Fruit fly (Drosophila melanogaster) whole organism, embryonic: ENCODE data around the gene edin.

Experiments
- ATbp ChIP-seq: fragments of 200-800 bp; sonication (Bioruptor generic); optimal IDR thresholded peaks from 2 replicates; lab custom pipeline; 2017; ENCODE audit warnings: missing biosample characterization, mild to moderate bottlenecking, missing genetic modification characterization, missing genetic modification reagents
- BtbVII ChIP-seq: fragments of 200-800 bp; sonication (Bioruptor generic); optimal IDR thresholded peaks from 3 replicates; lab custom pipeline; 2017; ENCODE audit warnings: missing biosample characterization, mild to moderate bottlenecking, missing genetic modification characterization
- CG11398 ChIP-seq: fragments of 200-800 bp; sonication (Bioruptor generic); optimal IDR thresholded peaks from 2 replicates; lab custom pipeline; 2016; ENCODE audit warnings: missing biosample characterization, missing genetic modification characterization
- CG12391 ChIP-seq: fragments of 200-800 bp; sonication (Bioruptor generic); optimal IDR thresholded peaks from 3 replicates; lab custom pipeline; 2018; ENCODE audit warnings: missing biosample characterization, mild to moderate bottlenecking, missing genetic modification characterization, moderate library complexity
- CG12769 ChIP-seq: fragments of 200-800 bp; sonication (Bioruptor generic); optimal IDR thresholded peaks from 2 replicates; lab custom pipeline; 2019; ENCODE audit warnings: missing biosample characterization, mild to moderate bottlenecking, missing genetic modification characterization, moderate library complexity
- CG12942 ChIP-seq: fragments of 200-800 bp; sonication (Bioruptor generic); optimal IDR thresholded peaks from 3 replicates; lab custom pipeline; 2016; ENCODE audit warnings: missing biosample characterization, missing genetic modification characterization
- CG13624 ChIP-seq: fragments of 200-800 bp; sonication (Bioruptor generic); optimal IDR thresholded peaks from 2 replicates; lab custom pipeline; 2016; ENCODE audit warnings: missing biosample characterization, missing genetic modification characterization
- CG13894 ChIP-seq: fragments of 200-800 bp; sonication (Bioruptor generic); optimal IDR thresholded peaks from 3 replicates; lab custom pipeline; 2018; ENCODE audit warnings: missing biosample characterization, mild to moderate bottlenecking, missing genetic modification characterization, moderate library complexity
- CG15269 ChIP-seq: fragments of 200-800 bp; sonication (Bioruptor generic); optimal IDR thresholded peaks from 2 replicates; lab custom pipeline; 2018; ENCODE audit warnings: missing biosample characterization, mild to moderate bottlenecking, missing genetic modification characterization, moderate library complexity
- CG1529 ChIP-seq: fragments of 200-800 bp; sonication (Bioruptor generic); optimal IDR thresholded peaks from 3 replicates; lab custom pipeline; 2018; ENCODE audit warnings: missing biosample characterization, missing genetic modification characterization
- CG1647 ChIP-seq: fragments of 200-800 bp; sonication (Bioruptor generic); optimal IDR thresholded peaks from 3 replicates; lab custom pipeline; 2016; ENCODE audit warnings: missing biosample characterization, missing genetic modification characterization
- CG18619 ChIP-seq: fragments of 200-800 bp; sonication (Bioruptor generic); optimal IDR thresholded peaks from 3 replicates; lab custom pipeline; 2017; ENCODE audit warnings: missing biosample characterization, mild to moderate bottlenecking, missing genetic modification characterization
- CG30431 ChIP-seq: fragments of 200-800 bp; sonication (Bioruptor generic); optimal IDR thresholded peaks from 2 replicates; lab custom pipeline; 2017; ENCODE audit warnings: missing biosample characterization, missing genetic modification characterization
- CG31224 ChIP-seq: fragments of 200-800 bp; sonication (Bioruptor generic); IDR thresholded peaks from 2 replicates; pipeline ENCODE4 v1.3.6; 2022; ENCODE audit warnings: missing biosample characterization, missing genetic modification characterization
- CG6765 ChIP-seq: fragments of 200-800 bp; sonication (Bioruptor generic); optimal IDR thresholded peaks from 3 replicates; lab custom pipeline; 2017; ENCODE audit warnings: missing biosample characterization, mild to moderate bottlenecking, missing genetic modification characterization
- CG8388 ChIP-seq: fragments of 200-800 bp; sonication (Bioruptor generic); optimal IDR thresholded peaks from 2 replicates; lab custom pipeline; 2019; ENCODE audit warnings: missing biosample characterization, mild to moderate bottlenecking, missing genetic modification characterization, moderate library complexity
- CG8765 ChIP-seq: fragments of 200-800 bp; sonication (Bioruptor generic); IDR thresholded peaks from 2 replicates; pipeline ENCODE4 v1.3.6; 2022; ENCODE audit warnings: missing biosample characterization, missing genetic modification characterization
- Eip74EF ChIP-seq, 2 experiments: fragments of 200-800 bp in 1 of 2; fragments of >200 bp in 1 of 2; sonication (Bioruptor generic) in 1 of 2; optimal IDR thresholded peaks; 2 replicates each; lab custom pipeline; 2017 to 2019; ENCODE audit warnings: missing biosample characterization in 2 of 2, missing genetic modification characterization in 2 of 2, mild to moderate bottlenecking in 1 of 2, moderate library complexity in 1 of 2
- Elba2 ChIP-seq: fragments of 200-800 bp; sonication (Bioruptor generic); optimal IDR thresholded peaks from 3 replicates; lab custom pipeline; 2016; ENCODE audit warnings: missing biosample characterization, missing genetic modification characterization
- Ets65A ChIP-seq: fragments of 200-800 bp; sonication (Bioruptor generic); peaks from one replicate; lab custom pipeline; 2016; ENCODE audit warnings: missing biosample characterization, missing genetic modification characterization
- GATAe ChIP-seq: fragments of 200-800 bp; sonication (Bioruptor generic); conservative IDR thresholded peaks from 2 replicates; pipeline ENCODE4 v1.3.6; 2022; ENCODE audit warnings: missing biosample characterization, missing genetic modification characterization
- Hmx ChIP-seq: fragments of 200-800 bp; sonication (Bioruptor generic); optimal IDR thresholded peaks from 2 replicates; lab custom pipeline; 2016; ENCODE audit warnings: missing biosample characterization, missing genetic modification characterization
- Hr51 ChIP-seq, 2 experiments: fragments of 200-800 bp; sonication (Bioruptor generic); optimal IDR thresholded peaks; 2 replicates in 1 of 2; 3 replicates in 1 of 2; lab custom pipeline; 2016 to 2018; ENCODE audit warnings: missing biosample characterization in 2 of 2, missing genetic modification characterization in 2 of 2, mild to moderate bottlenecking in 1 of 2, moderate library complexity in 1 of 2
- Jarid2 ChIP-seq: fragments of 200-800 bp; sonication (Bioruptor generic); optimal IDR thresholded peaks from 3 replicates; lab custom pipeline; 2017; ENCODE audit warnings: mild to moderate bottlenecking, missing biosample characterization, missing genetic modification reagents, missing genetic modification characterization
- Lim3 ChIP-seq: fragments of 200-800 bp; sonication (Bioruptor generic); IDR thresholded peaks from 2 replicates; pipeline ENCODE4 v1.3.6; 2022; ENCODE audit warnings: missing biosample characterization, missing genetic modification characterization
- Nf-YA ChIP-seq: fragments of 200-800 bp; sonication (Bioruptor generic); IDR thresholded peaks from 2 replicates; pipeline ENCODE4 v1.3.6; 2022; ENCODE audit warnings: missing biosample characterization, missing genetic modification characterization
- Sin3A ChIP-seq: fragments of >200 bp; optimal IDR thresholded peaks from 2 replicates; lab custom pipeline; 2018
- Sry-β ChIP-seq: fragments of 200-800 bp; sonication (Bioruptor generic); optimal IDR thresholded peaks from 2 replicates; lab custom pipeline; 2018; ENCODE audit warnings: missing biosample characterization, mild to moderate bottlenecking, missing genetic modification characterization, moderate library complexity
- Sry-δ ChIP-seq: fragments of 200-800 bp; sonication (Bioruptor generic); optimal IDR thresholded peaks from 2 replicates; lab custom pipeline; 2016; ENCODE audit warnings: missing biosample characterization, missing genetic modification characterization
- caup ChIP-seq: fragments of 200-800 bp; sonication (Bioruptor generic); optimal IDR thresholded peaks from 3 replicates; lab custom pipeline; 2017; ENCODE audit warnings: missing biosample characterization, mild to moderate bottlenecking, missing genetic modification characterization, moderate library complexity; ENCODE audit not compliant: severe bottlenecking
- cg ChIP-seq: fragments of 200-800 bp; sonication (Bioruptor generic); optimal IDR thresholded peaks from 3 replicates; lab custom pipeline; 2019; ENCODE audit warnings: missing biosample characterization, mild to moderate bottlenecking, missing genetic modification characterization, moderate library complexity
- ci ChIP-seq: fragments of 200-800 bp; sonication (Bioruptor generic); IDR thresholded peaks from 3 replicates; pipeline ENCODE4 v1.3.6; 2022; ENCODE audit warnings: missing biosample characterization, missing genetic modification characterization
- disco-r ChIP-seq: fragments of 200-800 bp; sonication (Bioruptor generic); optimal IDR thresholded peaks from 2 replicates; lab custom pipeline; 2016; ENCODE audit warnings: missing biosample characterization, missing genetic modification characterization
- fd3F ChIP-seq: fragments of 200-800 bp; sonication (Bioruptor generic); optimal IDR thresholded peaks from 2 replicates; lab custom pipeline; 2018; ENCODE audit warnings: missing biosample characterization, mild to moderate bottlenecking, missing genetic modification characterization, moderate library complexity
- gcm2 ChIP-seq: fragments of 200-800 bp; sonication (Bioruptor generic); optimal IDR thresholded peaks from 2 replicates; lab custom pipeline; 2016; ENCODE audit warnings: missing biosample characterization, missing genetic modification characterization
- ham ChIP-seq: fragments of 200-800 bp; sonication (Bioruptor generic); IDR thresholded peaks from 2 replicates; pipeline ENCODE4 v1.3.6; 2022; ENCODE audit warnings: missing biosample characterization, missing genetic modification characterization
- hb ChIP-seq: fragments of 200-800 bp; sonication (Bioruptor generic); IDR thresholded peaks from 3 replicates; pipeline ENCODE4 v1.3.6; 2022; ENCODE audit warnings: missing biosample characterization, missing genetic modification characterization; ENCODE audit not compliant: partially characterized antibody
- hbn ChIP-seq: fragments of 200-800 bp; sonication (Bioruptor generic); IDR thresholded peaks from 2 replicates; pipeline ENCODE4 v1.3.6; 2022; ENCODE audit warnings: missing biosample characterization, missing genetic modification characterization; ENCODE audit not compliant: partially characterized antibody
- ind ChIP-seq: fragments of 200-800 bp; sonication (Bioruptor generic); optimal IDR thresholded peaks from 3 replicates; lab custom pipeline; 2016; ENCODE audit warnings: missing biosample characterization, missing genetic modification characterization
- kay ChIP-seq: fragments of 200-800 bp; sonication (Bioruptor generic); optimal IDR thresholded peaks from 2 replicates; lab custom pipeline; 2016; ENCODE audit warnings: missing biosample characterization, missing genetic modification characterization
- mld ChIP-seq: fragments of 200-800 bp; sonication (Bioruptor generic); IDR thresholded peaks from 3 replicates; pipeline ENCODE4 v1.3.6; 2022; ENCODE audit warnings: missing biosample characterization, missing genetic modification characterization; ENCODE audit not compliant: partially characterized antibody
- nerfin-1 ChIP-seq: fragments of 200-800 bp; sonication (Bioruptor generic); optimal IDR thresholded peaks from 3 replicates; lab custom pipeline; 2019; ENCODE audit warnings: missing biosample characterization, mild to moderate bottlenecking, missing genetic modification characterization, moderate library complexity
- pfk ChIP-seq: fragments of 200-800 bp; sonication (Bioruptor generic); optimal IDR thresholded peaks from 2 replicates; lab custom pipeline; 2018; ENCODE audit warnings: missing biosample characterization, mild to moderate bottlenecking, missing genetic modification characterization, moderate library complexity
- row ChIP-seq: fragments of 200-800 bp; sonication (Bioruptor generic); IDR thresholded peaks from 3 replicates; pipeline ENCODE4 v1.3.6; 2022; ENCODE audit warnings: missing biosample characterization, missing genetic modification characterization
- slou ChIP-seq: fragments of 200-800 bp; sonication (Bioruptor generic); optimal IDR thresholded peaks from 3 replicates; lab custom pipeline; 2016; ENCODE audit warnings: missing biosample characterization, missing genetic modification characterization
- stwl ChIP-seq: fragments of 200-800 bp; sonication (Bioruptor generic); optimal IDR thresholded peaks from 3 replicates; lab custom pipeline; 2018; ENCODE audit warnings: missing biosample characterization, mild to moderate bottlenecking, missing genetic modification characterization, moderate library complexity
- tin ChIP-seq: fragments of 200-800 bp; sonication (Bioruptor generic); optimal IDR thresholded peaks from 3 replicates; lab custom pipeline; 2016; ENCODE audit warnings: missing biosample characterization, missing genetic modification characterization
- vnd ChIP-seq: fragments of 200-800 bp; sonication (Bioruptor generic); IDR thresholded peaks from 3 replicates; pipeline ENCODE4 v1.3.6; 2022; ENCODE audit warnings: missing biosample characterization, missing genetic modification characterization; ENCODE audit not compliant: partially characterized antibody
- zfh1 ChIP-seq: fragments of 200-800 bp; sonication (Bioruptor generic); IDR thresholded peaks from 3 replicates; pipeline ENCODE4 v1.3.6; 2022; ENCODE audit warnings: missing biosample characterization, missing genetic modification characterization

edin gene

DNA sequence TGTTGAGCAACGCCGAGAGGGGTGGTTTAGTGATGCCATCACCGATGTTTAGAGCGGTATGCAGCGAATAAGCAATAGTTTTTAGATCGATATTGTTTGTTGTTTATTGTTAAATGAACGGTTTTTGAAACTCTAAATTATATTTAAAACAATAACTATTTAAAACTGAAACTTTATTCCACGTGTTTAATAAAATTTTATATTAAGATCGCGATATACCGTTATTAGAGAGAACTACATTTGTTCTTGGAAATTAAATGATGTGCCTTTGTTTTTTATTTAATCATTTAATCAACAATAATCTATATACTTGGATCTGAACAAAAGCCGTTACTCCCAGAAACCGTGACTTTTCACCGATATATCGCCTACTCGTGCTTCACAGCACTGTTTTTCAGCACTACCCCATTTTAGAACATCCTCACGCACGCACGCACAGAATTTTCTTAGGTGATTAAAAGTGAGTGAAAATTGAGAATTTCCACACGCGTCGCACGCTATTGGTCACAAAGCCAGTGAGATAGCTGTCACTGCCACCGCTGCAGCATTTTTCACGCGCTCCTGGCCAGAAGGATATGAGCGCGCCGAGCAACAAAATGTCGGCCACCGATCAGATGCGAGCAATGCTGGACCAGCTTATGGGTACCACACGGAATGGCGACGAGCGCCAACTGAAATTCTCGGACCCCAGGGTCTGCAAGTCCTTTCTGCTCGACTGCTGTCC is 19.4 kb downstream of the edin start, which contains the start of the genes U4-U6-60K and CG7564 (continued):
- TF ChIP-seq ci (GFP tag; lab: Robert Waterston, UW) (no peak; the same call in 2 of the 3 replicates), Sry-δ (peak; percentile 79), Ets65A (GFP tag; lab: Kevin White, UChicago) (peak; percentile 95), slou (GFP tag; lab: Kevin White, UChicago) (peak; percentile 70), GATAe (GFP tag; lab: Robert Waterston, UW) (no peak), CG12769 (tag; lab: Kevin White, UChicago) (no peak), Sin3A (peak; percentile 90), pfk (GFP tag; lab: Kevin White, UChicago) (no peak), tin (GFP tag; lab: Kevin White, UChicago) (peak; percentile 71), CG12942 (peak; percentile 61), ind (GFP tag; lab: Kevin White, UChicago) (peak; percentile 67), gcm2 (GFP tag; lab: Kevin White, UChicago) (no peak), ham (GFP tag; lab: Robert Waterston, UW) (no peak), row (GFP tag; lab: Robert Waterston, UW) (peak; percentile 91), stwl (tag; lab: Kevin White, UChicago) (peak; percentile 25), caup (peak; percentile 57), CG13624 (peak; percentile 41), mld (GFP tag; lab: Robert Waterston, UW) (peak; percentile 95), CG8765 (GFP tag; lab: Robert Waterston, UW) (peak; percentile 49; the same call in 1 of the 2 replicates), CG11398 (GFP tag; lab: Kevin White, UChicago) (no peak), CG6765 (GFP tag; lab: Kevin White, UChicago) (no peak), zfh1 (GFP tag; lab: Robert Waterston, UW) (no peak), hbn (peak; percentile 87), vnd (GFP tag; lab: Robert Waterston, UW) (peak; percentile 98), CG15269 (no peak), CG8388 (GFP tag; lab: Kevin White, UChicago) (peak; percentile 19), kay (GFP tag; lab: Kevin White, UChicago) (peak; percentile 70), Jarid2 (peak; percentile 17), Hmx (peak; percentile 20), cg (GFP tag; lab: Kevin White, UChicago) (no peak), Nf-YA (GFP tag; lab: Robert Waterston, UW) (no peak), disco-r (GFP tag; lab: Kevin White, UChicago) (peak; percentile 26), Hr51 (GFP tag; optimal IDR thresholded peaks at IDR 0.05; lab: Kevin White, UChicago) (peak in 1 of 2 experiments; percentile 57), BtbVII (GFP tag; lab: Kevin White, UChicago) (no peak), Lim3 (GFP tag; lab: Robert Waterston, UW) (no peak), CG13894 (tag; lab: Kevin White, UChicago) (no peak), CG1529 (GFP tag; lab: Kevin White, UChicago) (no peak), Sry-β (GFP tag; lab: Kevin White, UChicago) (peak; percentile 82), CG1647 (GFP tag; lab: Kevin White, UChicago) (peak; percentile 66), ATbp (GFP tag; lab: Kevin White, UChicago) (no peak), CG12391 (tag; lab: Kevin White, UChicago) (peak; percentile 73), CG30431 (GFP tag; lab: Kevin White, UChicago) (peak; percentile 53), hb (GFP tag; lab: Robert Waterston, UW) (peak; percentile 98), Elba2 (peak; percentile 56), fd3F (GFP tag; lab: Kevin White, UChicago) (no peak), CG31224 (GFP tag; lab: Robert Waterston, UW) (peak; percentile 40; the same call in 1 of the 2 replicates), CG18619 (GFP tag; lab: Kevin White, UChicago) (peak; percentile 71), Eip74EF (GFP tag; optimal IDR thresholded peaks at IDR 0.05; lab: Kevin White, UChicago) (no peak), nerfin-1 (tag; lab: Kevin White, UChicago) (peak; percentile 24)
